Worm (Caenorhabditis elegans) whole organism, L3 larva: ENCODE results near the gene T05H4.4.
A peak's percentile ranks its signal among the peaks of the same experiment; 100 is the strongest.

Experiments used
- R02D3.7 ChIP-seq: fragments of 150-350 bp; optimal IDR thresholded peaks from 2 replicates; lab custom pipeline; 2014; ENCODE audit warnings: missing biosample characterization, missing genetic modification characterization
- ZK546.5 ChIP-seq: sonication (generic microtip); optimal IDR thresholded peaks from 2 replicates; lab custom pipeline; 2017; ENCODE audit warnings: missing biosample characterization, missing genetic modification characterization
- aly-2 ChIP-seq: fragments of 150-350 bp; optimal IDR thresholded peaks from 2 replicates; lab custom pipeline; 2014; ENCODE audit warnings: missing biosample characterization, missing genetic modification characterization
- ama-1 ChIP-seq: fragments of 150-350 bp; optimal IDR thresholded peaks from 2 replicates; lab custom pipeline; 2018
- ceh-16 ChIP-seq: sonication (generic microtip); optimal IDR thresholded peaks from 2 replicates; lab custom pipeline; 2017; ENCODE audit warnings: missing biosample characterization, missing genetic modification characterization
- ceh-82 ChIP-seq: fragments of 150-350 bp; optimal IDR thresholded peaks from 2 replicates; lab custom pipeline; 2014; ENCODE audit warnings: missing biosample characterization, missing genetic modification characterization
- daf-12 ChIP-seq: fragments of 150-350 bp; optimal IDR thresholded peaks from 2 replicates; lab custom pipeline; 2014; ENCODE audit warnings: missing biosample characterization, missing genetic modification reagents, missing genetic modification characterization
- egl-27 ChIP-seq: sonication (generic microtip); optimal IDR thresholded peaks from 4 replicates; lab custom pipeline; 2017; ENCODE audit warnings: missing biosample characterization, missing genetic modification reagents, missing genetic modification characterization
- egl-5 ChIP-seq: fragments of 150-350 bp; optimal IDR thresholded peaks from 2 replicates; lab custom pipeline; 2017; ENCODE audit warnings: missing biosample characterization, missing genetic modification reagents, missing genetic modification characterization, inconsistent platforms
- elt-1 ChIP-seq: fragments of 150-350 bp; optimal IDR thresholded peaks from 2 replicates; lab custom pipeline; 2014; ENCODE audit warnings: missing biosample characterization, missing genetic modification characterization
- elt-2 ChIP-seq: sonication (generic microtip); optimal IDR thresholded peaks from 2 replicates; lab custom pipeline; 2016; ENCODE audit warnings: missing genetic modification reagents, mild to moderate bottlenecking, missing genetic modification characterization, missing compliant biosample characterization
- eor-1 ChIP-seq, 2 experiments: fragments of 150-350 bp; optimal IDR thresholded peaks; 2 replicates each; lab custom pipeline; 2014 to 2018; ENCODE audit warnings: missing biosample characterization in 2 of 2, missing genetic modification characterization in 2 of 2
- jun-1 ChIP-seq: fragments of 150-350 bp; optimal IDR thresholded peaks from 2 replicates; lab custom pipeline; 2014; ENCODE audit warnings: missing biosample characterization, missing genetic modification reagents, missing genetic modification characterization
- lin-15B ChIP-seq: fragments of 150-350 bp; optimal IDR thresholded peaks from 2 replicates; lab custom pipeline; 2014; ENCODE audit warnings: missing biosample characterization, missing genetic modification characterization
- mdl-1 ChIP-seq: fragments of 150-350 bp; optimal IDR thresholded peaks from 2 replicates; lab custom pipeline; 2014; ENCODE audit warnings: missing biosample characterization, missing genetic modification characterization
- nhr-11 ChIP-seq: fragments of 150-350 bp; optimal IDR thresholded peaks from 2 replicates; lab custom pipeline; 2014; ENCODE audit warnings: missing biosample characterization, missing genetic modification characterization
- nhr-12 ChIP-seq: fragments of 150-350 bp; optimal IDR thresholded peaks from 2 replicates; lab custom pipeline; 2014; ENCODE audit warnings: missing biosample characterization, missing genetic modification characterization
- nhr-23 ChIP-seq: fragments of 150-350 bp; optimal IDR thresholded peaks from 2 replicates; lab custom pipeline; 2014; ENCODE audit warnings: missing biosample characterization, missing genetic modification reagents, missing genetic modification characterization
- nhr-237 ChIP-seq: fragments of 150-350 bp; optimal IDR thresholded peaks from 2 replicates; lab custom pipeline; 2014; ENCODE audit warnings: missing biosample characterization, missing genetic modification characterization
- nhr-25 ChIP-seq: sonication (generic microtip); optimal IDR thresholded peaks from 2 replicates; lab custom pipeline; 2017; ENCODE audit warnings: missing biosample characterization, missing genetic modification characterization
- nhr-28 ChIP-seq: fragments of 150-350 bp; optimal IDR thresholded peaks from 2 replicates; lab custom pipeline; 2014; ENCODE audit warnings: missing biosample characterization, missing genetic modification characterization
- nhr-43 ChIP-seq: sonication (generic microtip); optimal IDR thresholded peaks from 2 replicates; lab custom pipeline; 2016; ENCODE audit warnings: mild to moderate bottlenecking, missing genetic modification characterization, missing compliant biosample characterization; ENCODE audit not compliant: poor library complexity, severe bottlenecking
- nhr-67 ChIP-seq: fragments of 150-350 bp; optimal IDR thresholded peaks from 2 replicates; lab custom pipeline; 2014; ENCODE audit warnings: missing biosample characterization, missing genetic modification characterization
- nhr-77 ChIP-seq: fragments of 150-350 bp; optimal IDR thresholded peaks from 2 replicates; lab custom pipeline; 2014; ENCODE audit warnings: missing biosample characterization, missing genetic modification characterization
- pqm-1 ChIP-seq: fragments of 150-350 bp; optimal IDR thresholded peaks from 2 replicates; lab custom pipeline; 2017; ENCODE audit warnings: missing biosample characterization, missing genetic modification characterization, inconsistent platforms
- sea-2 ChIP-seq: fragments of 150-350 bp; sonication (generic microtip); optimal IDR thresholded peaks from 4 replicates; lab custom pipeline; 2014; ENCODE audit warnings: missing biosample characterization, missing genetic modification reagents, missing genetic modification characterization
- skn-1 ChIP-seq: fragments of 150-350 bp; optimal IDR thresholded peaks from 2 replicates; lab custom pipeline; 2014; ENCODE audit warnings: missing biosample characterization, missing genetic modification characterization
- snpc-4 ChIP-seq: fragments of 150-350 bp; optimal IDR thresholded peaks from 2 replicates; lab custom pipeline; 2014; ENCODE audit warnings: missing biosample characterization, missing genetic modification characterization
- tbx-2 ChIP-seq: sonication (generic microtip); optimal IDR thresholded peaks from 2 replicates; lab custom pipeline; 2016; ENCODE audit warnings: mild to moderate bottlenecking, missing genetic modification characterization, missing compliant biosample characterization
- unc-39 ChIP-seq: sonication (generic microtip); optimal IDR thresholded peaks from 4 replicates; lab custom pipeline; 2017; ENCODE audit warnings: missing biosample characterization, missing genetic modification characterization
- zag-1 ChIP-seq: fragments of 150-350 bp; optimal IDR thresholded peaks from 2 replicates; lab custom pipeline; 2014; ENCODE audit warnings: missing biosample characterization, missing genetic modification characterization
- ztf-11 ChIP-seq: fragments of 150-350 bp; optimal IDR thresholded peaks from 2 replicates; lab custom pipeline; 2014; ENCODE audit warnings: missing biosample characterization, missing genetic modification characterization
- ztf-4 ChIP-seq: fragments of 150-350 bp; optimal IDR thresholded peaks from 2 replicates; lab custom pipeline; 2014; ENCODE audit warnings: missing biosample characterization, missing genetic modification characterization

Gene T05H4.4

DNA sequence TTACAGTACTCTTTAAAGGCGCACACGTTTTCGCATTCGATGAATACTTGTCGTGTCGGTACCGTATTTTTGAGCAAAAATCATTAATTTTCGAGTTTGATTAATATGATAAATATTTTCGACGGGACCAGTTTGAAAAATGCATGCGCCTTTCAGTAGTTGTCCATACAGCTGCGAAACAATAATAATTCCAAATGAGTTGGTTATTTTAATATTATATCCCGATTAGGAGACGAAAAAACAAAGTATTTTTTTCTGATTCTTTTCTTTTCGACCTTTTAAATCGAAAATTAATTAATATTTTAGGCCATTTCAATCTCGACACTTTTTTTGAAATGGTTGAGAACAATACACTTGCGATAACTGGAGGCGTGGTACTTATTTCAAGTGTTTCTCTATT is at the start of gene T05H4.4:
Gene T05H4.4, plus strand, starts transcription at position 301 of the 400 bp plus-strand sequence.
- TF ChIP-seq nhr-23 (tag; lab: Kevin White, UChicago) (no peak), nhr-43 (tag; lab: Kevin White, UChicago) (no peak), egl-27 (tag; lab: Kevin White, UChicago) (no peak), zag-1 (tag; lab: Kevin White, UChicago) (no peak), snpc-4 (no peak), ceh-16 (tag; lab: Kevin White, UChicago) (no peak), ZK546.5 (tag; lab: Kevin White, UChicago) (no peak), unc-39 (tag; lab: Kevin White, UChicago) (no peak)
- TF ChIP-seq, all 47 proteins: peak for 0

DNA sequence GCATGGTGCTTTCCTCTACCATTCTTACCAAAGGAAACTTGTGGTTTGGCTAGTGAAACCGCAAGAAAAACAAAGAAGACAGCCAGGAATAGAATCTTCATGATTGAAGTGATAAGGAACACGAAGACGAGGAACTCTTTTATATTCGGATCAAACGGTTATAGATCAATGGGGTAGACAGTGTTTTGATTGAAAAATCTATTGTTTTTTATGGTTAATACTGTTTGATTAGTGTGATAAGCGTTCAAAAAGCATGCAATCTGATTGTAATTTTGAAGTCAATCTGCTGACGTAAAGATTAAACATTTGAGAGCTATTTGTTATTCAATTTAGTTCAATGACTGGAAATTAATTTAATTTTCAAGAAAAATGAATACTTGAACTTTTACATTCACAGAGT is 49.1 kb upstream of the T05H4.4 start, which contains the start of gene F57F4.2:
Gene F57F4.2, minus strand, starts transcription at position 101 of the 400 bp plus-strand sequence.
- no peak for TF ChIP-seq zag-1 (tag; lab: Kevin White, UChicago)
- TF ChIP-seq ztf-4 (tag; lab: Kevin White, UChicago), result no peak
- no peak for TF ChIP-seq aly-2
- TF ChIP-seq nhr-77, result no peak
- no peak for TF ChIP-seq sea-2 (GFP tag; lab: Kevin White, UChicago)
- TF ChIP-seq jun-1 (tag; lab: Kevin White, UChicago), result no peak
- no peak for TF ChIP-seq R02D3.7 (tag; lab: Kevin White, UChicago)
- no peak for TF ChIP-seq ceh-16 (tag; lab: Kevin White, UChicago)

DNA sequence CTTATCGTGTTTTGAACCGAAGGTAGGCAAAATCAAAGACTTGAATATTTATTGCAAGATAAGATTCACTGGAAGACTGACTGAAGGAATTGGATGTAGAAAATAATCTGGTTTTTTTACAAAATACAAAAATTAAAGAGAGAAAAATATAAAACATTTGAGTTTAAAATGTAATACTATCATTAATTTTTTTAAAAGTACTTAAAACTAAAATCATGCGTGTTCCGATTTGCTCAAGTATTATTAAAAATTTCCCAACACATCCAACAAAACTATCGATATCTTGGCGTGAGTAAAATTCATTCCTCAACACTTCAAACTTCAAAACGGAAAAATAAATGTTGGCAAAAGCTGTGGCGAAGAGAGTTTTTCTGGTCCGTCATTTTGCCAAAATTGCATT is 48.5 kb upstream of the T05H4.4 start, which contains the start of gene F57F4.1:
Gene F57F4.1, plus strand, starts transcription at position 301 of the 400 bp plus-strand sequence.
- TF ChIP-seq nhr-11 (tag; lab: Kevin White, UChicago) (no peak), mdl-1 (tag; lab: Kevin White, UChicago) (no peak), tbx-2 (tag; lab: Kevin White, UChicago) (no peak), pqm-1 (tag; lab: Kevin White, UChicago) (no peak), ama-1 (lab: Kevin White, UChicago) (no peak), egl-5 (tag; lab: Kevin White, UChicago) (no peak), nhr-67 (tag; lab: Kevin White, UChicago) (no peak), nhr-23 (tag; lab: Kevin White, UChicago) (no peak), jun-1 (tag; lab: Kevin White, UChicago) (no peak), ceh-82 (tag; lab: Kevin White, UChicago) (no peak), eor-1 (tag; optimal IDR thresholded peaks at IDR 0.05; lab: Kevin White, UChicago) (no peak), lin-15B (no peak), nhr-28 (tag; lab: Kevin White, UChicago) (no peak), nhr-237 (tag; lab: Kevin White, UChicago) (no peak), R02D3.7 (tag; lab: Kevin White, UChicago) (no peak), nhr-25 (tag; lab: Kevin White, UChicago) (no peak)

DNA sequence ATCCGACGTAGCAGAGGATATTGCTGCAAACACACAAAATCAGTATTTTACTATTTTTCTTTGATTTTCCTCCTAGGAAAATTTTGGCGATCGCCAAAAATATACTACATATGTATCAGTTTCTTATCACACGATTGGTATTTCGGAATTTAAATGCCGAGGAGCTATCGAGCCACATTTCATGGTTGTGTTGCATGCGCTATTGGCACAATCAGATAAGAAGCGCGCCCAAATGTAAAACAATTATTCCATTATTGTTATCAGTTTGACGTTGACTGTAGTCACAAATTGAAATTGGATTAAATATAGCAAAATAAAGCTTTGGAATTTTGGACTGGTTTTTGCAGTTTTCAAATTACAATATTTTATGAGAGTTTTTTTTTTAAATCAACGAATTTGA is 39.8 kb upstream of the T05H4.4 start:
- TF ChIP-seq ztf-11 (tag; lab: Kevin White, UChicago) (no peak), jun-1 (tag; lab: Kevin White, UChicago) (peak; percentile 39), elt-2 (tag; lab: Kevin White, UChicago) (peak; percentile 94), pqm-1 (tag; lab: Kevin White, UChicago) (peak; percentile 82)
- TF ChIP-seq, all 47 proteins: peak for 3

DNA sequence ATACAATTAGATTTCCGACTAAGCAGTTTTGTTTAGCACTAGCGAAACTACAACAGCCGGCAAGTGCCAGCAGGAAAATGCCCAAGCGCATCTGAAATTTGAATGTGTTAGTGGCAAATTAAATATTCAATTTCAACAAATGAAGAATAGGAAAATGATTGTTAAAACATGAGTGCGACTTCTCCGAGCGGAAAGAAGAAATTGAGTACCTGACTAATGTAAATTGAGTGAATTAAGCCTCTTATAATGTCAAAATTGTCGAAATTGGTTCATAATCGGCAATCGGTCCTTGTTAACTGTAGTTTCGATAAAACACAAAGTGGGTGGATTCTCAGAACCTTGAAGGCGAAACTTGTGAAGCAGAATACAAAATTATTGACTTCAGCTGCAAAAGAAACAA is 38.9 kb upstream of the T05H4.4 start, which contains the start of gene gfi-1:
Gene gfi-1, minus strand, starts transcription at position 101 of the 400 bp plus-strand sequence.
- no peak for TF ChIP-seq eor-1 (tag; optimal IDR thresholded peaks at IDR 0.05; lab: Kevin White, UChicago)
- TF ChIP-seq ama-1 (lab: Kevin White, UChicago), result no peak
- TF ChIP-seq nhr-12 (tag; lab: Kevin White, UChicago), result no peak
- TF ChIP-seq mdl-1 (tag; lab: Kevin White, UChicago), result no peak
- TF ChIP-seq unc-39 (tag; lab: Kevin White, UChicago), result no peak
- TF ChIP-seq egl-5 (tag; lab: Kevin White, UChicago), result no peak
- TF ChIP-seq skn-1 (tag; lab: Kevin White, UChicago), result no peak
- no peak for TF ChIP-seq tbx-2 (tag; lab: Kevin White, UChicago)
- no peak for TF ChIP-seq daf-12
- TF ChIP-seq elt-1, result no peak
- no peak for TF ChIP-seq ztf-11 (tag; lab: Kevin White, UChicago)
- TF ChIP-seq nhr-28 (tag; lab: Kevin White, UChicago), result no peak
